Fruit fly (Drosophila melanogaster) S2 (cell line): ENCODE results near the gene Fer3.

Experiments used
- CG8478 ChIP-seq: fragments of >200 bp; optimal IDR thresholded peaks from 2 replicates; lab custom pipeline; 2018
- CTCF ChIP-seq, 2 experiments: fragments of >200 bp; optimal IDR thresholded peaks; 2 replicates each; lab custom pipeline; 2018

Fer3 gene

DNA sequence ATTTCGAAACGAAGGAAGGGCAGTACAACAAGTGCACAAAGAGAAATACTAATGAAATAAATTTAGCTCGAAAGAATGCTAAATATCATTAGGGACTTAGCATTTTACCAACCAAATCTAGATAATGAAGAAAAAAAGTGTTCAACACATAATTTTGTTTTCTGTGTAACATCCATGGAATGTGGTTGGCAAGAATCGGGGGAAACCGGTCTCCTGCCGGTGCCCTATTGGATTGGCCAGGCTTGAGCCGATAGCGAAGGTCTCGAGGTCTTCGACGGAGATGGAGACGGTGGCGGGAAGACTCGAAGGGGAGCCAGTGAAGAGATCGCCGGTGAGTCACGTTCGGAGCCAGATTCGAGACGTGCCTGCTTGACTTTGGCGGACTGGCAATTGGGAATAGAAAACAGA, 36.3 kb downstream of the Fer3 start:
- TF ChIP-seq CG8478 (lab: Kevin White, UChicago), result no peak
- no peak for TF ChIP-seq CTCF (optimal IDR thresholded peaks at IDR 0.05; lab: Kevin White, UChicago)

DNA sequence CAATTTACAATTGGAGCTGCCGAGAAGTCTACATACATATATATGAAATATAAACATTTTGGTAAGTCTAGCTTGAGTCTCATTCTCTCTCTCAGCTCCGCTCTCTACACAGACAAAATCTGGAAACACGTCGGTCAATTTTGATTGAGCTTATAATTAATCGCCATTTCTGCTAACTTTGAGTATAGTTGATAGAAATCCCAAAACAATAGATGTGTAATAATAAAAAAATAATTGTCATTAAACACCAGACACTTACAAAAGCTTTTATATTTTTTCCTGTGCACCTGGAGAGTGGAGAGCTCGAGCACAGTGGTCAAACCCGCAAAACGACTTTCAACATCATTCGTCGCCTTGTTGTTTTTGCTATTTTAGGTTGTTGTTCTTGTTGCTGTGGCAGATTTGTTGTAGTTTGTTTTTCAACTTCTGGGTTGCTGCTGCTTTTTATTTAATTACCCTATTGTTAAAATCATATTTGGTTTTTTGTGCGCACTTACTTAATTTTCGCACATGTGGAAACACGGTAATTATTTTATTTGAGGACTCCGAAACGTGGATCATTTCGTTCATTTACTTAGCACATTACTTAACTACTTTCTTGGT, 37.4 kb downstream of the Fer3 start:
- no peak for TF ChIP-seq CG8478 (lab: Kevin White, UChicago)
- TF ChIP-seq CTCF (optimal IDR thresholded peaks at IDR 0.05; lab: Kevin White, UChicago), result no peak

DNA sequence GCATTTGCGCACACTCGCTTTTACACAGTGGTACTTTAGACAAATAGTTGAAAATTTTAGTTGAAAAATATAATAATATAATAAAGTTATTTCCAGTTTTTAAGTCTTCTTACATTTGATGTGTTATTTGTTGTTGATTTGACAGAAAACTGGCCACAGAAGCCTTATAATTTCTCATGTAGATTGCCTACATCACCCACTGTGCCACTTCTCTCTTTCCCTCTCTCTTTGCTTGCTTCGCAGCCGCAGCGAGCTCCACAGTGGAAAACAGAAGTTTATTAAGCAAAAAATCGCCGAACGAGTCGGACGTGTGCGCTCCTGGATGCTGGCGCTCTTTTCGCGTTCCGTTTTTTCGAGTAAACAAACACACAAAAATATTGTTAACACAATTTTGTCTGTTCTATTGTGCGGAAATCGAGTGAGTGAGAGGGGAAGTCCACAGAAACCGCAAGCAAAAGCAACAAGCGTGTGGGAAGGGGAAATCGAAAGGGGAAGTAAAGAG, 38.2 kb downstream of the Fer3 start, which contains the start of gene CG42327:
CG42327 (plus strand) TSS at position 277 of the 502 bp plus-strand sequence.
- TF ChIP-seq CTCF (optimal IDR thresholded peaks at IDR 0.05; lab: Kevin White, UChicago) (no peak), CG8478 (lab: Kevin White, UChicago) (no peak)

DNA sequence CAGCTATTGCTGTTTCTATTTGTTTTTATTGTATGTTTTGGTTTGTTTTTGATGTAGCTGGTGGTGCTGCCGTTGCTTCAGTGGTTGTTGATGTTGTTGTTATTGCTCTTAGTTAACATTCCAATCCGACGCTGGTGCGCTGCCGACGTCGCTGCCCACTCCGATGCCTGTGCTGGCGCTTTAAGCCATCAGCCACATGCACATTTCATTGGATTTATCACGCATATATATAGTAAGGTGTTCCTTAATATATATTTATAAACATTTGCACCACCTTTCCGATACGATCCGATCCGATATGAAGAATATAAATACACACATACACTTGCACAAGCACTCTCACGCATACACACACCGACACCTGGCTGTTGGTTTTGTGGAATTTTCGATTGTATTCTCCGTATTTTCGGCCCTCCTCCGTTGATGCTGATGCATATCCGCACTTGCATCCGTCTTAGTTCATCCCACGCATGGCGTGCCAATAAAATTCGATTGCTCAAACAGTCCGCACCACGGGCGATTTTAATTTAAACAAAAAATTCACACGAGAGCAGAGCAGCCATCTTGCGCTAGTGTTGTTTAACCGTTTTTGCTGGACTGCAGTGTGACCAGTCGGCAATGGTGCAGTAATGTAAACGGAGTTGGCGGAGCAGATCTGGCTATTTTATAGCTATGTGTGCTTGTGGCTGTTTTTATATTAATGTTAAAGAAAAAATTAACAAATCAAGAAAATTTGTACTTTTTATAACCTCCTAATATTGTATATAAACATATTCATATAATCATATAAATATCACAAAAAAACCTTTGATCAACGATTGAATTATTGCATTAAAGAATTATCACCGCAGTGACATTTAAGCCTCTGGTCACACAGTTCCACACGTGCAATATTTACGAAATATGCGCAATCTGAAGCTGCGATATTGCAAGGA, 43.7 kb downstream of the Fer3 start, which contains the start of the genes Csk and Elp1:
Csk (minus strand) TSS at position 602 of the 935 bp plus-strand sequence.
Elp1 (plus strand) TSS at position 867 of the 935 bp plus-strand sequence.
- no peak for TF ChIP-seq CG8478 (lab: Kevin White, UChicago)
- no peak for TF ChIP-seq CTCF (optimal IDR thresholded peaks at IDR 0.05; lab: Kevin White, UChicago)

DNA sequence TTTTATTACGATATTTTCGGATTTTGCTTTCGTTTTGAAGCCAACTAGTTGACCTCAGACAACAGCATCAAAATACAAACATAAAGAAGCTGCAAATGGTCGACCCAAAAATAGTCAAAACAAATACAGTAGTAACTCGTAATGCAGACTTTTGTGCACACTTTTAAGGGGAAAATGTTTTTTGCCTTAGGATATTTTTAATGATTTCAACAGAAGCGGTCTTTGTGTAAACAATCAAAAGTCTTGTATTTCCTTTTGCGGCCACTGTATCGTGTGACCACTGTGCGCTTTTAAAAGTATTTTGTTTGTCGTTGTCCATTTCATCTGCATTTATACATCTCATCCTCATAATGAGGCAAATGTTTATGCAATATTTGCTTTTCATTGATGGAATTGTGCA, 44.7 kb downstream of the Fer3 start:
- TF ChIP-seq CTCF (optimal IDR thresholded peaks at IDR 0.05; lab: Kevin White, UChicago) (no peak), CG8478 (lab: Kevin White, UChicago) (no peak)

DNA sequence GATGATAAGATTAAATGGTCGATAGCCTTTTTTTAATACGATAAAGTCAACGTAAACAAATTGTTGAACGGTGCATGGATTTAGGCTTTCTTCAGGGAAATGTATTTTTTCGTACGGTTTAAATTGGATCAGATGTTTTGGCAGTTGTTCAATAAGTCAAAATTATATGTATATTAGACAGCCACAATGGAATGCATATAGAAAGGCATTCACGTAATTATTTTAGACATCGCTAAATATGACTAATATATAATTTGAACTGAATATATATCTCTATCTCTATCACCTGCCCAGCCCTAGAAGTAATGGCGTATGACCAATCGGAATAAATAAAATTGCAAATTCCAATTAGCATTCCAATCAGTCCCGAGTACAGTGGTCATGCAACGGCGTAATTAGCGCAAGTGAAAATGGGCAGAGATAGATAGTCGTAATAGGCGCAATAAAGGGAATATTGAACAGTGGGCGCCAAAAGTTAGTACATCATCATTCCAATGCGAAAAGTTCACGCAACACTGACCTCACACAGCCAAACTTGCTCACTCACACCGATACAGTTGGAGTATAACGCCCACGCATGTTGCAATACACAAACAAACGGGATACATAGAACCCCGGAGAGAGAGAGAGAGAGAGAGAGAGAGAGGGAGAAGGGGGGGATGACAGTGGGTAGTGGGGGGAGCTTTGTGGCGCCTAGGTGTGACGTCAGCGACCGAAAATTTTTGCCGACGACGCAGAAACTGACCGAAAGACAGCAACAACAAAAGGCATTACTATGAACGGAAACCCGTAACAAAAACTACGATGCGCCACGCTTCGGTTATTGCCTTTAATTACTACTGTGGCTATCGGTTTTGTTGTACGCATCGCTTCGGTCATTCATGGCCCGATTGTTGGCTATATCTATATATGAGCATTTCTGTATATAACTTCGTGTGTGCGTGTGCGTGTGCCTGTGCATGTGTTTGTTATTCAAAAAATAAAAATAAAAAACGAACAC, 45.5 kb downstream of the Fer3 start:
- TF ChIP-seq CTCF (optimal IDR thresholded peaks at IDR 0.05; lab: Kevin White, UChicago) (no peak), CG8478 (lab: Kevin White, UChicago) (no peak)

DNA sequence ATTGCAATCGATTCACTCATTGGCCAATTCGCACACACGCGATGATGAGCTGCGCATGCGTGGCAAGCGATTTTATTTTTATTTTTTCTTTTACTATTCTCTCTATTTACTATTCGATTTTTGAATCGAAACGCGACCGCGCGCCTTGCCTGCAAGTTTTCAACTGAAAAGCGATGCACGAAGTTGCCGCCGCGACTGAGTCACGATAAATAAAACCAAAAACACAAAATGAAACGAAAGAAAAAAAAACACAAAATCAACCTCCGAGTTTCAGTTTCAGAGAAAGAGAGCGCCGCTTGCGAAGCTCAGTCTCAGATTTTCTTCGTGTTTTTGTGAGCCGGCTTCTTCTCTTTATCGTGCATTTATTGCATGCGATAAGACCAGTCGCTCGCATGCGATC, 47.3 kb downstream of the Fer3 start:
- TF ChIP-seq CTCF (optimal IDR thresholded peaks at IDR 0.05; lab: Kevin White, UChicago), result no peak
- no peak for TF ChIP-seq CG8478 (lab: Kevin White, UChicago)
